Worm (Caenorhabditis elegans): ENCODE measurements around the gene F59A2.5.

F59A2.5 gene

ce11 chrIII:3404354-3404913 lies at the start of gene F59A2.5, which contains the start of gene npp-9:
F59A2.5 (plus strand) TSS chrIII:3404863.
npp-9 (minus strand) TSS chrIII:3404479.
- TF ChIP-seq unc-62 (GFP tag; optimal IDR thresholded peaks at IDR 0.05) = no peak

DNA sequence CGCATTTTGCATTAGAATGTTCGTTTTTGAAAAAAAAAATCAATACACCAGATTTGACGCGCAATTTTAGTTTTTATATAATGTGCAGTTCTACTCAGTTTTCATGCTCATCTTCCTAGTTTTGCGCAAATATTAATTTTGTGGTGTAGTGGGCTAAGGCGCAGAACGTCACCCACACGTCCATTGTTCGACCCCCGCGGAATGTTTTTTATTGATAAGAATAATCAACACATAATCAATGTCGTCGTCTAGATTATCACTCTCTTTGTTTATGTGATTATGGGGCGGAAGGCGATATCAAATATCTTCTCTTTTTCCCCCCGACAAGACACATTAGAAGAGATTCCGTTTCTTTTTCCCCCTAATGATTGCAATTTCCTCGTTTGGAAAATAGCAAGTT lies 48.9 kb upstream of the F59A2.5 start:
- no peak for TF ChIP-seq unc-62 (GFP tag; optimal IDR thresholded peaks at IDR 0.05)

- no peak for TF ChIP-seq unc-62 (GFP tag; optimal IDR thresholded peaks at IDR 0.05)
Measured at ce11 chrIII:3360067-3360466, 44.6 kb upstream of the F59A2.5 start.

DNA sequence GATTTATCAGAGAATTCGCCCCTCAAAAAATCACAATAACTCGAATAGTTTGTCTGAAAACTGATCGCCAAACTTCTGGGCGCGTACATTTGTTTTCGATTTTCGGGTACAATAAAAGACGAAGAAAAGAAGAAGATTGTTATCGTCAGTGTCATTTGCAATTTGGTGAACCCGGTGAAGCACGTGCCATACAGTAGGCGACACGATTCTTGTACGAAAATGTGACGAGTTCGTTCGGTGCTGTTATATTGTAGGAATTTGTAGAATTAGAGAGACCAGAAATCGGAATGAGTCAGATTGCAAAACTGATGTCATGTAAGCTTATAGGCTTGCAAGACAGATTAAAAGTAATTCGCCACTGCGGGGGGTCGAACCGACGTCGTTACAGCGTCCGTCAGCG lies 36.9 kb upstream of the F59A2.5 start:
- no peak for TF ChIP-seq unc-62 (GFP tag; optimal IDR thresholded peaks at IDR 0.05)

DNA sequence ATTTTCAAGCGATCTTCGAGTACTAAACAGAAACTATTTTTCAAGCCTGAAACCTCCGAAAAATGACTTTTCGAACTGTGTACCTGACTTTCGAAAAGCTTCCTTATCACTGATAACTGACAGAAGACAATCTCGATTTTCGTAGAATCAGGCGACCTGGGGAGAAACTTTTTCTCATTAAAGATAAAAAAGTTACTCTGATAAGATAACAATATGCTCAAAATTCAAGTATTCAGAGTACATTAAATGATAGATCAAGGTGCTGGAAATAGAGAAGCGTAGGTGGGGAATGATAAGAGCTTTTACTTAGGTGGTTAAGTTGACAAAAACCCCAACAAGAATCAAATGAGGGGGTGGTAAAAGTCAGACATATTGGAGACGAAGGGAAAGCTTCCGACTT lies 34.6 kb upstream of the F59A2.5 start, which contains the start of gene prk-2:
TSS of gene prk-2 (minus strand) at position 156 of the 400 bp plus-strand sequence.
- TF ChIP-seq unc-62 (GFP tag; optimal IDR thresholded peaks at IDR 0.05) = no peak

- TF ChIP-seq unc-62 (GFP tag; optimal IDR thresholded peaks at IDR 0.05) = no peak
Measured at ce11 chrIII:3370770-3371169, 33.9 kb upstream of the F59A2.5 start.

DNA sequence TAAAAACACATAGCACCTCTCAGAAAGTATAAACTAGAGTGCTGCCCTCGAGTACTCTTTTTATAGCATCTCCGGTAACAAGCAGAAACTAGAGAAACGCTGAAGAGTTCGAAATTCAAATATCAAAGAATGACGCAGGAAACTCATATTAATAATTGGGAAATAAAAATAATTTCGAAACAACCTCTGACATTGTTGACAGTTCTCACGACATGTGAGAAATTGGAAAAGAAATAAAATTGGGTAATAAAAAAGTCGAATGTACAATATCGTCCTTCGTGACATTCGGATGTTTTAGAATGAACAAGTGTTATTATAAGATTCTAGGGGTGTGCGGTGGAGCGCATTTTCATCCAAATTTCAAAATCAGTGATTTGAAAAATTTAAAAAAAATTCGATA lies 32.4 kb upstream of the F59A2.5 start:
- TF ChIP-seq unc-62 (GFP tag; optimal IDR thresholded peaks at IDR 0.05) = no peak

ce11 chrIII:3377134-3377533 lies 27.5 kb upstream of the F59A2.5 start:
- TF ChIP-seq unc-62 (GFP tag; optimal IDR thresholded peaks at IDR 0.05) = no peak

- no peak for TF ChIP-seq unc-62 (GFP tag; optimal IDR thresholded peaks at IDR 0.05)
Measured at ce11 chrIII:3377700-3378099, 27.0 kb upstream of the F59A2.5 start.

ce11 chrIII:3381866-3382265 lies 22.8 kb upstream of the F59A2.5 start:
- no peak for TF ChIP-seq unc-62 (GFP tag; optimal IDR thresholded peaks at IDR 0.05)

- no peak for TF ChIP-seq unc-62 (GFP tag; optimal IDR thresholded peaks at IDR 0.05)
Measured at ce11 chrIII:3382465-3382864, 22.2 kb upstream of the F59A2.5 start.

DNA sequence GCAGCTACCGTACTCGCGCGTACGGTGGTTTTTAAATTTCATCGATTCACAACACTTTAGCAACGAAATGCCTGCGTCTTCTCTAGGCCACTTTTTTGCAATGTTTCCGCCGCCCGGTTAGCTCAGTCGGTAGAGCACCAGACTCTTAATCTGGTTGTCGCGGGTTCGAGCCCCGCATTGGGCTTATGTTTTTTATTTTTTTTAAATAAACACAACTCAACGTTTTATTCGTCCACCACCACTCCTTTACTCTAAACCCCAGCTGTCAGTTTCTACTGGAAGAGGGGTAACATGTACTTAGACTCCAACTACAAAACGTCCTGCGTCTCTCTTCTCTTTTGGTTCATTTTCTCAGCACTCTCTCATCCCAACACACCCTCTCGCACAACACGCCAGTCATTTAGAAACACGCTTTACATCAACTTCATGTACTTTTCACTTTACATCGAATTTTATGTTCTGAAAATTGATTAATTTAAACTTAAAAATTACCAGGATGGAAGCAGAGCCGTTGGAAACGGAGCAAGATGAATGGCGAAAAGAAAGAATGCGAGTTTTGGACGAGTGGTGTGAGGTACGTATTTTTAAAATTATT lies 15.1 kb upstream of the F59A2.5 start, which contains the start of the genes elmd-1 and hecw-1:
TSS of gene elmd-1 (plus strand) at position 494 of the 595 bp plus-strand sequence.
TSS of gene hecw-1 (minus strand) at position 545 of the 595 bp plus-strand sequence.
- TF ChIP-seq unc-62 (GFP tag; optimal IDR thresholded peaks at IDR 0.05) = no peak

DNA sequence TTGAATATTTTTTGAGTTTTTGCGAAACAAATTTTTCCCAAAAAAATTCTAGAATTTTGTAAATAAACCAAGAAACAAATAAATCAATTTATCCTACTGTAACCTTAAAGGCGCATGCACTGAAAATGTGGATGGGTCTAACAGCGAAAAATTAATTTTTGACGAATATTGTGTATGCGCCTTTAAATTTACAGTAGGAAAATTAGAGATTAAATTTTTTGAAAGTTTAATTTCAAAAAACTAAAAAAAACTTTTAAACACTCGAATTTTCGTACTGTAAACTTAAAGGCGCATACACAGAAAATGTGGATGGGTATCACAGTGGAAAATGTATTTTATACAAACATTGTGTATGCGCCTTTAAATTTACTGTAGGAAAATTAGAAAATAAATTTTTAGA lies 14.5 kb upstream of the F59A2.5 start:
- no peak for TF ChIP-seq unc-62 (GFP tag; optimal IDR thresholded peaks at IDR 0.05)

- no peak for TF ChIP-seq unc-62 (GFP tag; optimal IDR thresholded peaks at IDR 0.05)
Measured at ce11 chrIII:3393687-3394086, 11.0 kb upstream of the F59A2.5 start, which contains the start of gene mlc-4. mlc-4 (minus strand) TSS chrIII:3393787.

DNA sequence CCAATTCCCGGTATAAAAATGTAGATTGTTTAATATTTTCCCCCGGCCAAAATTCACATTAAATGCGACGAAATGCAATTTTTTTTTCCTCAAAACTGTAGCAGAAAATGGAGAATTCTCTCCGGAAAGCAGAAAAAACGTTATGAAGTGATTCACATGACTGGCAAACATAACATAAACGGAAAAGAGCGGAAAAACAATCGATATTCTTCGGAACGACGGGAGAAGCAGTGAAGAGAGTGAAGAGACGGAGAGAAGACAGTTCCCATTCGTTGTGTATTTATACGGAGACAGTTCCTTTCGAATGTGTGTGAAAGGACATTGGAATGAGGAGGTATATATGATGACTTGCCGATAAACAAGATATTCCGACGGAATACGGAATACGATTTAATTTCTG lies 9.6 kb upstream of the F59A2.5 start:
- no peak for TF ChIP-seq unc-62 (GFP tag; optimal IDR thresholded peaks at IDR 0.05)

ce11 chrIII:3395874-3396467 lies 8.7 kb upstream of the F59A2.5 start, which contains the start of gene cri-3:
cri-3 (plus strand) TSS chrIII:3396355.
- TF ChIP-seq unc-62 (GFP tag; optimal IDR thresholded peaks at IDR 0.05) = no peak

DNA sequence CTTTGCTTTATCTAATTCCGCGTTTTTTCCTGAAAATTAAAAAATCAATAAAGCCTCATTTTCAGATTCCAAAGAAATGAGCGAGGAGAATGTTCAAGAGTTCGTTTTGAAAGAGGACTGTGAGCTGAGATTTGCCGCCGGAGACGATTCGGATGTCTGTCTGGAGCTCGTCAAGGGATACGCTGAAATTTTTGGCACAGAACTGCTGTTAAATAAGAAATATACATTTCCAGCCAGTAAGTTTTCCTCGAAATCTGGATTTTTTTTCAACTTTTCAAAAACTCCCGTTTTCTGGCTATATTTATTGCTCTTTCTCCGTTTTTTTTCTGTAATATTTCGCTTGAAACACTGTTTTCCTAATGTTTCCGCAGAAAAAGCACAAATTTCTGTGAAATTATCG lies 7.0 kb upstream of the F59A2.5 start, which contains the start of gene clpf-1:
TSS of gene clpf-1 (plus strand) at position 66 of the 400 bp plus-strand sequence.
- TF ChIP-seq unc-62 (GFP tag; optimal IDR thresholded peaks at IDR 0.05) = no peak
